Fruit fly (Drosophila melanogaster) whole organism, pupa: ENCODE results near the gene CG32391.

Experiments
- CG10348 ChIP-seq: fragments of 200-800 bp; sonication (Bioruptor generic); IDR thresholded peaks from 2 replicates; pipeline ENCODE4 v1.3.6; 2022; ENCODE audit warnings: missing biosample characterization, missing genetic modification characterization
- CG12605 ChIP-seq: fragments of 200-800 bp; sonication (Bioruptor generic); IDR thresholded peaks from 2 replicates; pipeline ENCODE4 v1.3.6; 2022; ENCODE audit warnings: missing biosample characterization, missing genetic modification characterization
- CG13204 ChIP-seq: fragments of 200-800 bp; sonication (Bioruptor generic); optimal IDR thresholded peaks from 2 replicates; lab custom pipeline; 2018; ENCODE audit warnings: missing biosample characterization, mild to moderate bottlenecking, missing genetic modification characterization, moderate library complexity
- CG14655 ChIP-seq: fragments of 200-800 bp; sonication (Bioruptor generic); optimal IDR thresholded peaks from 3 replicates; lab custom pipeline; 2017; ENCODE audit warnings: mild to moderate bottlenecking, missing biosample characterization, missing genetic modification reagents, missing genetic modification characterization
- CG15710 ChIP-seq: fragments of 200-800 bp; sonication (Bioruptor generic); optimal IDR thresholded peaks from 2 replicates; lab custom pipeline; 2018; ENCODE audit warnings: missing biosample characterization, mild to moderate bottlenecking, missing genetic modification characterization, moderate library complexity
- CG17806 ChIP-seq: fragments of 200-800 bp; sonication (Bioruptor generic); optimal IDR thresholded peaks from 2 replicates; lab custom pipeline; 2018; ENCODE audit warnings: missing biosample characterization, mild to moderate bottlenecking, missing genetic modification characterization, moderate library complexity
- CG32121 ChIP-seq: fragments of 200-800 bp; sonication (Bioruptor generic); IDR thresholded peaks from 2 replicates; pipeline ENCODE4 v1.3.6; 2022; ENCODE audit warnings: missing biosample characterization, missing genetic modification characterization
- CG34367 ChIP-seq: fragments of 200-800 bp; sonication (Bioruptor generic); optimal IDR thresholded peaks from 2 replicates; lab custom pipeline; 2018; ENCODE audit warnings: missing biosample characterization, mild to moderate bottlenecking, missing genetic modification characterization
- CG4496 ChIP-seq: fragments of 200-800 bp; sonication (Bioruptor generic); IDR thresholded peaks from 3 replicates; pipeline ENCODE4 v1.3.6; 2022; ENCODE audit warnings: missing biosample characterization, missing genetic modification characterization
- CG8159 ChIP-seq: fragments of 200-800 bp; sonication (Bioruptor generic); optimal IDR thresholded peaks from 3 replicates; lab custom pipeline; 2018; ENCODE audit warnings: missing biosample characterization, mild to moderate bottlenecking, missing genetic modification characterization, moderate library complexity
- CG8301 ChIP-seq: fragments of 200-800 bp; sonication (Bioruptor generic); optimal IDR thresholded peaks from 2 replicates; lab custom pipeline; 2018; ENCODE audit warnings: missing biosample characterization, mild to moderate bottlenecking, missing genetic modification characterization
- CG9948 ChIP-seq: fragments of 200-800 bp; sonication (Bioruptor generic); optimal IDR thresholded peaks from 2 replicates; lab custom pipeline; 2018; ENCODE audit warnings: missing biosample characterization, mild to moderate bottlenecking, missing genetic modification characterization, moderate library complexity
- D1 ChIP-seq: fragments of 200-800 bp; sonication (Bioruptor generic); optimal IDR thresholded peaks from 2 replicates; lab custom pipeline; 2018; ENCODE audit warnings: missing biosample characterization, mild to moderate bottlenecking, missing genetic modification characterization, moderate library complexity
- EcR ChIP-seq: fragments of 200-800 bp; sonication (Bioruptor generic); optimal IDR thresholded peaks from 3 replicates; lab custom pipeline; 2019; ENCODE audit warnings: missing biosample characterization, missing genetic modification characterization, mild to moderate bottlenecking, moderate library complexity, missing genetic modification reagents
- Ets98B ChIP-seq: fragments of 200-800 bp; sonication (Bioruptor generic); IDR thresholded peaks from 2 replicates; pipeline ENCODE4 v1.3.6; 2022; ENCODE audit warnings: missing biosample characterization, missing genetic modification characterization
- Pif1A ChIP-seq: fragments of 200-800 bp; sonication (Bioruptor generic); optimal IDR thresholded peaks from 3 replicates; lab custom pipeline; 2016; ENCODE audit warnings: missing biosample characterization, missing genetic modification characterization
- Pif1B ChIP-seq: fragments of 200-800 bp; sonication (Bioruptor generic); optimal IDR thresholded peaks from 3 replicates; lab custom pipeline; 2016; ENCODE audit warnings: missing biosample characterization, missing genetic modification characterization
- Snoo ChIP-seq: fragments of 200-800 bp; sonication (Bioruptor generic); optimal IDR thresholded peaks from 3 replicates; lab custom pipeline; 2017; ENCODE audit warnings: missing biosample characterization, mild to moderate bottlenecking, missing genetic modification characterization, inconsistent platforms
- fd96Ca ChIP-seq: fragments of 200-800 bp; sonication (Bioruptor generic); IDR thresholded peaks from 3 replicates; pipeline ENCODE4 v1.3.6; 2022; ENCODE audit warnings: missing biosample characterization, missing genetic modification characterization
- gl ChIP-seq: fragments of 200-800 bp; sonication (Bioruptor generic); optimal IDR thresholded peaks from 2 replicates; lab custom pipeline; 2018; ENCODE audit warnings: missing biosample characterization, mild to moderate bottlenecking, missing genetic modification characterization
- rn ChIP-seq: fragments of 200-800 bp; sonication (Bioruptor generic); IDR thresholded peaks from 2 replicates; pipeline ENCODE4 v1.3.6; 2022; ENCODE audit warnings: missing biosample characterization, missing genetic modification characterization

Gene CG32391

dm6 chr3L:7066014-7066413 is 3.0 kb downstream of the CG32391 start, which contains the start of gene CG14823:
Gene CG14823, plus strand, starts transcription at chr3L:7066314.
- TF ChIP-seq gl (tag; lab: Kevin White, UChicago) (no peak), CG15710 (tag; lab: Kevin White, UChicago) (no peak), EcR (GFP tag; lab: Kevin White, UChicago) (no peak)

dm6 chr3L:7058401-7058999 is 10.5 kb downstream of the CG32391 start:
- TF ChIP-seq CG15710 (tag; lab: Kevin White, UChicago) (no peak), Pif1B (GFP tag; lab: Kevin White, UChicago) (no peak), CG9948 (no peak), CG17806 (tag; lab: Kevin White, UChicago) (no peak), Ets98B (no peak), D1 (tag; lab: Kevin White, UChicago) (no peak), rn (GFP tag; lab: Robert Waterston, UW) (no peak), gl (tag; lab: Kevin White, UChicago) (no peak), CG13204 (GFP tag; lab: Kevin White, UChicago) (no peak), CG8301 (tag; lab: Kevin White, UChicago) (no peak)

- TF ChIP-seq D1 (tag; lab: Kevin White, UChicago), result no peak
- TF ChIP-seq CG8301 (tag; lab: Kevin White, UChicago), result no peak
- TF ChIP-seq fd96Ca (GFP tag; lab: Robert Waterston, UW), result no peak
- no peak for TF ChIP-seq CG4496 (GFP tag; lab: Robert Waterston, UW)
- TF ChIP-seq Ets98B, result no peak
- no peak for TF ChIP-seq EcR (GFP tag; lab: Kevin White, UChicago)
- no peak for TF ChIP-seq Pif1B (GFP tag; lab: Kevin White, UChicago)
- no peak for TF ChIP-seq CG15710 (tag; lab: Kevin White, UChicago)
- no peak for TF ChIP-seq rn (GFP tag; lab: Robert Waterston, UW)
- TF ChIP-seq CG8159, result no peak
- TF ChIP-seq CG14655 (GFP tag; lab: Kevin White, UChicago), result no peak
- no peak for TF ChIP-seq CG10348
- TF ChIP-seq CG12605 (GFP tag; lab: Robert Waterston, UW), result no peak
- TF ChIP-seq CG9948, result no peak
- no peak for TF ChIP-seq CG13204 (GFP tag; lab: Kevin White, UChicago)
- no peak for TF ChIP-seq CG34367
- no peak for TF ChIP-seq gl (tag; lab: Kevin White, UChicago)
- no peak for TF ChIP-seq CG17806 (tag; lab: Kevin White, UChicago)
Observed at dm6 chr3L:7037843-7038242, 31.2 kb downstream of the CG32391 start.

dm6 chr3L:7035037-7035436 is 34.0 kb downstream of the CG32391 start:
- no peak for TF ChIP-seq Snoo (tag; lab: Kevin White, UChicago)
- no peak for TF ChIP-seq CG8159
- TF ChIP-seq CG17806 (tag; lab: Kevin White, UChicago), result no peak
- TF ChIP-seq Pif1B (GFP tag; lab: Kevin White, UChicago), result no peak
- TF ChIP-seq gl (tag; lab: Kevin White, UChicago), result no peak
- TF ChIP-seq rn (GFP tag; lab: Robert Waterston, UW), result no peak
- TF ChIP-seq CG9948, result no peak
- TF ChIP-seq, all 21 proteins: peak for 0

dm6 chr3L:7026694-7027093 is 42.3 kb downstream of the CG32391 start, which contains the start of gene CG17744:
Gene CG17744, minus strand, starts transcription at chr3L:7026794.
- no peak for TF ChIP-seq gl (tag; lab: Kevin White, UChicago)
- TF ChIP-seq CG32121, result no peak
- TF ChIP-seq CG8159, result no peak
- no peak for TF ChIP-seq CG4496 (GFP tag; lab: Robert Waterston, UW)
- TF ChIP-seq rn (GFP tag; lab: Robert Waterston, UW), result no peak
- no peak for TF ChIP-seq CG17806 (tag; lab: Kevin White, UChicago)
- no peak for TF ChIP-seq Snoo (tag; lab: Kevin White, UChicago)
- no peak for TF ChIP-seq CG13204 (GFP tag; lab: Kevin White, UChicago)
- TF ChIP-seq CG9948, result no peak
- TF ChIP-seq CG8301 (tag; lab: Kevin White, UChicago), result no peak
- no peak for TF ChIP-seq Pif1A
- TF ChIP-seq fd96Ca (GFP tag; lab: Robert Waterston, UW), result no peak
- TF ChIP-seq Ets98B, result no peak
- no peak for TF ChIP-seq EcR (GFP tag; lab: Kevin White, UChicago)
